Fruit fly (Drosophila melanogaster): ENCODE results near the gene CG13369.
A peak's percentile ranks its signal among the peaks of the same experiment; 100 is the strongest.

- TF ChIP-seq CTCF (optimal IDR thresholded peaks at IDR 0.05) (peak in 1 of 2 experiments; percentile 9), CG8478 (optimal IDR thresholded peaks at IDR 0.05) (no peak)
Measured at dm6 chrX:636606-637530, 13.6 kb downstream of the CG13369 start.
